Worm (Caenorhabditis elegans): ENCODE measurements around the gene hrpf-2.

The hrpf-2 gene

DNA sequence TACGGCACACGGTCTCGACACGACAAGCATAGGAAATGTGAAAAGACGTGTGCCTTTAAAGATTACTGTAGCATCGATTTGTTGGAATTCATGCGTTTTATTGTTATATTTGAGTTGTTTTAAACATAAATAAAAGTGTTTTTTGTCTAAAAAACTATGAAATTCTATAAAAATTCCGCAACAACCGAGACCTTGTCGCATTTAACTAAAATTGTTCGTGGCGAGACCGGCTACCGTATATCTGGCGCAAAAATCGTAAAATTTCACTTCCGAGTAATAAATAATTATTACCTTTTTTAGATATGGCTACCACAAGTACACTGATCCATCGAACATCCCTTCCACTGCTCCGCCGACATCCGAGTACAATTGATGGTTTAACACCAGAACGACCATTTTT lies 39.0 kb downstream of the hrpf-2 start, which contains the start of gene ipla-6:
Gene ipla-6 (plus strand): TSS at position 301 of the 400 bp plus-strand sequence.
- TF ChIP-seq W03F9.2 (tag; optimal IDR thresholded peaks at IDR 0.05) (no peak), dao-5 (tag; optimal IDR thresholded peaks at IDR 0.05) (no peak), him-1 (tag; optimal IDR thresholded peaks at IDR 0.05) (no peak)

DNA sequence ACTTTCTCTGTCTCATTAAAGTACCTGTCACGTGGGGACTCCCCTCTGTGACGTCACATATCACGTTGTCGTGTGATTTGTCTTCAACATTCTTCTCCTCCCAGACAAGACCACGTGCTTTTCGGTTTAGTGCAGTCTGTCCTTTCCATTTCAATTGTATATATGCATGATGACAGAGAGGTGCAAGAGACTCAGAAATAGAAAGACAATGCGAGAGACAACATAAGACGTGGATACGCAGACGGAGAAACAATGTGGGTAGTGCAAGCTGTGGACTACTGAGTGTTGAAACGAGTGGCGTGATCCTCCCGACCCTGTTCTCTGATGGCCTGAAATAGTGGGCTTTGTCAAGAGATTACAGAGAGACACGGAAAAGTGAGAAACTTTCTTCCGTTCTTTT lies 39.6 kb downstream of the hrpf-2 start:
- TF ChIP-seq dao-5 (tag; optimal IDR thresholded peaks at IDR 0.05) (no peak), him-1 (tag; optimal IDR thresholded peaks at IDR 0.05) (peak; percentile 81), W03F9.2 (tag; optimal IDR thresholded peaks at IDR 0.05) (peak; percentile 95)

DNA sequence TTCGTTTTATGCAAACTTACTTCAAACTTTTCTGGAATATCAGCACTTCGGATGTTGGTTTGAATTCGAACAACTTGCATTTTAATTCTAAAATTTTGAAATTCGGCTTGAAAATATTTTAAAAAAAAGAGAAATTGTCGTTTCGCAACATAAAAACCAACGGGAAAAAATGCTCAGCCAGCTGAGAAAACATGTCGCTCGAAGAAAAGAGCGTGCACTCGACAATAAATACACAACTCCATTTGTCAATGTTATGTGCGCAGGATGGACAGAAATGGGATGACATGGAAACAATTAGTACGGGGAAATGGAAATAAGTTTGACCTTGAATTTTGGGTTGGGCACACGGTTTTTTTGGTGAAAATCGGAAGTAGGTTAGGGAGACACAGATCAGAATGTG lies 40.4 kb downstream of the hrpf-2 start, which contains the start of gene mif-4:
Gene mif-4 (minus strand): TSS at position 87 of the 400 bp plus-strand sequence.
- TF ChIP-seq W03F9.2 (tag; optimal IDR thresholded peaks at IDR 0.05): no peak
- no peak for TF ChIP-seq dao-5 (tag; optimal IDR thresholded peaks at IDR 0.05)
- no peak for TF ChIP-seq him-1 (tag; optimal IDR thresholded peaks at IDR 0.05)

DNA sequence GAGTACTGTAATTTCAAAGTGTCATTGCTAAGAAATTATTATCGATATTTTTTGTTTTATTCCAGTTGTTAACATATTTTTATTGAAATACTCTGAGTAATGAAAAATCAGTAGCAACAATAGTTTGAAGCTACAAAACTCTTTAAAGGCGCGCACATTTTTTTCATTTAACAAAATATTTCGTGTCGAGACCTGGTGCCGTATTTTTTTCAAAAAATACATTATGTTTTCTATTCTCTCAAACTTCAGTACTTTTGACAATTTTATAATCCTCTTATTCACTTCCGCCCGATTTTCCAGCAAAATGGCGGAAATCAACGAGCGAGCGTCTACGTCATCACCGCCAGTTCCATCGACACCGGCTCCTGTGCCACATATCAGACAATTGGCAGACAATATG lies 42.4 kb downstream of the hrpf-2 start, which contains the start of gene blos-2:
Gene blos-2 (plus strand): TSS at position 301 of the 400 bp plus-strand sequence.
- TF ChIP-seq him-1 (tag; optimal IDR thresholded peaks at IDR 0.05) (no peak), dao-5 (tag; optimal IDR thresholded peaks at IDR 0.05) (no peak), W03F9.2 (tag; optimal IDR thresholded peaks at IDR 0.05) (no peak)

DNA sequence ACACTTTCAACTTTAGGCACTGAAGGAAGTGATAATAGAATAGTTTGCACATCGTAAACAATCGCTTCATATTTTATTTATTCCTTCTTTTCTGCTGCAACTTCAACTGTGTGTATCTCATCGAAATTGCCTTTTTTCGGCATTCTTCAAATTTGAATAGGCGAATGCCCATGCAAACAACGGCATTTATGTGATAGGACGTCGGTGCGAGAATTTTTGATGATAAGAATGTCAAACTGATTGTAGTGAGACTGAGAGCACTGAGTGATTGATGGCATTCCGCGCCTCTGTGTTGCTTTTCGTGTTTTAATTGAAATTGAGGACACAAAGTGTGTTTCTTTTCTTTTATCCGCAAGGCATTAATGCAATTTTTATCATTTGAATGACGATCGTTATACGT lies 45.5 kb downstream of the hrpf-2 start:
- TF ChIP-seq W03F9.2 (tag; optimal IDR thresholded peaks at IDR 0.05): peak; percentile 21
- no peak for TF ChIP-seq dao-5 (tag; optimal IDR thresholded peaks at IDR 0.05)

DNA sequence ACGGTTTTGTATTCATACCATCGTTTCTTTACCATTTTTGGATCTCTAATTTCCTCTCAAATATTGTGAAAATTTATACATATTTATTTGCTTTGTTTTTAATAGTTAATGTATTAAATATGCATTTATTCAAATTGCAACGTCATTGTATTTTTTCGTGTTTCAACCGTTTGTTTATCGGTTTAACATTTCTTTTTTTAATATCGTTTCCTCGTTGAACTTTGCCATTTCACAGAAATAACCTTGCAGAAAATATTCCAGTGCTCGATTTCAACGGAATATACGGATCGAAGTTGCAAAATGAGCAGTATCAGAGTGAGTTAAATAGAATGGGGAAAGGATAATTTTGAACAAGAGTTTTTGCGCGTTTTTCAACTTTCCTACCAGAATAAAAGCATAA lies 47.0 kb downstream of the hrpf-2 start, which contains the start of gene seu-1:
Gene seu-1 (plus strand): TSS at position 301 of the 400 bp plus-strand sequence.
- no peak for TF ChIP-seq W03F9.2 (tag; optimal IDR thresholded peaks at IDR 0.05)
- TF ChIP-seq dao-5 (tag; optimal IDR thresholded peaks at IDR 0.05): no peak
- TF ChIP-seq him-1 (tag; optimal IDR thresholded peaks at IDR 0.05): no peak

DNA sequence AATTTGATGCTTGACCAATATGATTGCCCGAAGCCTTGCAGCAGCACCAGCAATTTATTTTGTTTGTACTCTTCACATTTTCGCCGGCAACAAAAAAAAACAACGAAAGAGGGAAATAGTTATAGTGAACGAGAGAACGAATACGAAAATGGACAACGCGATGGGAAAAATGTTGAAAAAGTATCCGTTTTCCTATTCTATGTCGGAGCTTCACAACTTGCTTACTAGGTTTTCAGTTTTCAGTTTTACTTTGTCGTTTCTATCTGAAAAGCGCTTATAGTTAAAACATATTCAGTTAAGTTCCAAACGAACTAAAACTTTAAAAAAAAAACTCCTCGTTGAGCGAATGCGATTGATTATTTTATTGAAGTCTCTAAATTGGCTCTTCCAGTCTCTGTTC lies 48.1 kb downstream of the hrpf-2 start:
- TF ChIP-seq W03F9.2 (tag; optimal IDR thresholded peaks at IDR 0.05) (no peak), him-1 (tag; optimal IDR thresholded peaks at IDR 0.05) (no peak), dao-5 (tag; optimal IDR thresholded peaks at IDR 0.05) (no peak)

DNA sequence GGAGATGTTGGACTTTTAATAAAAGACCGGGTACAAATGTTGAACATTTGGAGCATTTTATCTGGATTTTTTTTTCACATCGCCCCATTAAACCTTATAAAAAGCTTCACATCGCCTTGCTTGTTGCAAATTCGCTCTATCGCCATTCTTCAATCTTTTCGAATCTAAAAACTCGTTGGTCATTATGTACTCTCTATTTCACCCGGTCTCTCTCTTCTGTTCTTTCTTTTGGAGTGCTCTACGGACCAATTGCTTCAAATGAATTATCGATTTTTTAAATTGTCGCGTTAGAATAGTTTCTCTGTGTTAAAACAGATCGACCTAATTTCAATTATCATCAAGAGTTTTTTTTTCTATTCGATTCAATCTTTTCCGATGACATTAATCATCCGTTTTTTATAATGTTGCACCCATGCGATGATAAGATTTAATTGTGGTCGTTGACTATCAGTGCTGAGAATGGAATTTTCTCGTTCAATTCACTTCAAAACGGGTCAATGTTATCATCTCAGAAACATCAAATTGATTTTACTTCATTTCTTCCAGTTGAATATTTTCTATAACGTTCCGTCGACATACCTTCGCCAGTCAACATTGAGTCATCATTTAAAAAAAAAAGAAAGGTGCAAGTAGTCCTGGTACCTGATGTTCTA lies 48.8 kb downstream of the hrpf-2 start:
- TF ChIP-seq W03F9.2 (tag; optimal IDR thresholded peaks at IDR 0.05): peak; percentile 60
- TF ChIP-seq him-1 (tag; optimal IDR thresholded peaks at IDR 0.05): no peak
- TF ChIP-seq dao-5 (tag; optimal IDR thresholded peaks at IDR 0.05): no peak

DNA sequence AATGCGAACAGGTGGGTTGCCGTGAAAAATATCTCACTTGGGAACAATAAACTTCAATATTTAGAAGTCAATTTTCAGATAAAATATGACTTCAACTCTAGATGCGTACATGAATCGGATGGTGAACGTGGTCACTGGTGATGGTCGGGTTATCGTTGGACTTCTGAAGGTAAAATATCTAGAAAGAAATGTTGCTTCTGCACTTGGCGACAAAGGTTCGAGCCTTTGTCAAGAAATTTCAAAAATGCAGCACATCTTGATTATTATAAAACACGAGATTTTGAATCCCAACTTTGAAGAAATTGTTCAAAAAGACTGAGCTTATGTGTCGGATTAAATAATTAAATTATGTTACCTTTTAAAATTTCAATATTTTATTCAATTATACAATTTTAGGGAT lies 49.9 kb downstream of the hrpf-2 start, which contains the start of gene lsm-8:
Gene lsm-8 (plus strand): TSS at position 79 of the 400 bp plus-strand sequence.
- TF ChIP-seq W03F9.2 (tag; optimal IDR thresholded peaks at IDR 0.05) (no peak), dao-5 (tag; optimal IDR thresholded peaks at IDR 0.05) (no peak), him-1 (tag; optimal IDR thresholded peaks at IDR 0.05) (no peak)

DNA sequence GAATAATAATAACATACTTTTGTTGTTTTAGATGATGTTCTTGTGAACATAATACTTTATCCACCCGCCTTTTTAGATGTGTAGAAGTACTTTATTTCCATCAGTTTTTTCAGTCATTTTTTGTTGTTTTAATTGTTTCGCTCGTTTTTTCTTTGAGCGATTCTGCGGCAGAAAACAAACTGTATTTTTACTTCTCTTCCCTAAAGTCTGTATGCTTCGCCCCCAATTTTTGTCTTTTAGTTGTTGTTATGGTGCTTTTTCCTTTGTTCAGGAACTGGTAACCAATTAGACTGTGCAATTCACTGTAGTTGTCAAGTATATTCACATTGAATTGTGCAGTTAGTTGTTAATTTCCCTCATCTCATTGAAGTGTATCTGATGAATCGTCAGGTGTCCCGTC lies 50.6 kb downstream of the hrpf-2 start:
- no peak for TF ChIP-seq W03F9.2 (tag; optimal IDR thresholded peaks at IDR 0.05)
- no peak for TF ChIP-seq him-1 (tag; optimal IDR thresholded peaks at IDR 0.05)

DNA sequence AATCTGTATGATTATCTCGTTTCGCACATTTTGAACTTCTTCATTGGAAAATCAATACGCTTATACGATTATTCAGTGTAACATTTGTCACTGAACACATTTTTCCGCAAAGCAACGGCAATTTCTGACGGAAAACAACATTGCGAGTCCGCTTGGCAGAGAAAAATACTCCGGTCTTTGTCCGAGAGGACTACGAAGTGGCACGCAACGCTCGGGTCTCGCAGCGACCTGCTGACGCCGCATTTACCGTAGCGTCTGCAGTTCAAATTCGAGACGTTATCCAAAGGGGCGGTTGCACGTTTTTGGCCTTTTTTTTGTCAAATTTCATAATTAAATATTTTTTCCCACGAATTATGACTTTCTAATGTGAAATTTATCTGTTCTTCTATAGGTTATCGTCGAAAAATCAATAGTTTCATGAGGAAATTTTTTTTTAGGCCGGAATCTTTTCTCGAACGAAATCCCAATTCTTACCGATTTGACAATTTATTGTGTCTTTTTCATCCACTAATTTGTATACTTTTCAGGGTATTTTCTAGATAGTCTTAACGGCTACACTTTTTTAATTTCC lies 52.6 kb downstream of the hrpf-2 start, which contains the start of gene sqd-1:
Gene sqd-1 (plus strand): TSS at position 521 of the 571 bp plus-strand sequence.
- TF ChIP-seq him-1 (tag; optimal IDR thresholded peaks at IDR 0.05) (peak; percentile 86), dao-5 (tag; optimal IDR thresholded peaks at IDR 0.05) (no peak), W03F9.2 (tag; optimal IDR thresholded peaks at IDR 0.05) (peak; percentile 100)

Data from whole organism, L4/young adult.